Fruit fly (Drosophila melanogaster): Measurements from ENCODE around the gene CG17294.

The CG17294 gene

DNA sequence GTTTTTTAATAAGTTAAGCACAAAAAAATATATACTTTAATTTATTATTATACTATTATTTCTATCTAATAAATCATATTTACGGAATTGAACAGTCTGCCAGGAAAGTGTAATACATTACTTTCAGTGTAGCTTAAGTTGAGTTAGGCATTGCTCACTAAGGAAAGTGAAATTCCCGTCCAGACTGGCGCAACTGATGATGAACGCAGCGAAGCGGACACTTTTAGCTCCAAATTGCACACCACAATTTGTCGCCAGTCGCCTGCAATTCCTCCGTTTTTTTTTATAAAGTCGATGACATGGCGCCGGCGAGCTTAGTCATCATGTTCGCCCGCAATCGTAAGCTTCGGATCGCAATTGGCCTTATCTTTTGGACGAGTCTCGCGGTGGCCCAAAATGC lies 21.9 kb downstream of the CG17294 start, which contains the start of gene CG13386:
Gene CG13386, plus strand, starts transcription at position 301 of the 400 bp plus-strand sequence.
- TF ChIP-seq prd (optimal IDR thresholded peaks at IDR 0.05) (no peak), prd (GFP tag; IDR thresholded peaks at IDR 0.05) (peak; percentile 7; the same call in 1 of the 3 replicates), luna (GFP tag; optimal IDR thresholded peaks at IDR 0.05) (no peak), CG8281 (tag; optimal IDR thresholded peaks at IDR 0.05) (no peak), CG13624 (GFP tag; optimal IDR thresholded peaks at IDR 0.05) (no peak), z (GFP tag; IDR thresholded peaks at IDR 0.05) (no peak), dysf (GFP tag; IDR thresholded peaks at IDR 0.05) (no peak), Ets65A (GFP tag) (peak; percentile 22), CG9215 (GFP tag; IDR thresholded peaks at IDR 0.05) (no peak), wor (GFP tag; IDR thresholded peaks at IDR 0.05) (no peak), CG2120 (GFP tag; optimal IDR thresholded peaks at IDR 0.05) (no peak)

DNA sequence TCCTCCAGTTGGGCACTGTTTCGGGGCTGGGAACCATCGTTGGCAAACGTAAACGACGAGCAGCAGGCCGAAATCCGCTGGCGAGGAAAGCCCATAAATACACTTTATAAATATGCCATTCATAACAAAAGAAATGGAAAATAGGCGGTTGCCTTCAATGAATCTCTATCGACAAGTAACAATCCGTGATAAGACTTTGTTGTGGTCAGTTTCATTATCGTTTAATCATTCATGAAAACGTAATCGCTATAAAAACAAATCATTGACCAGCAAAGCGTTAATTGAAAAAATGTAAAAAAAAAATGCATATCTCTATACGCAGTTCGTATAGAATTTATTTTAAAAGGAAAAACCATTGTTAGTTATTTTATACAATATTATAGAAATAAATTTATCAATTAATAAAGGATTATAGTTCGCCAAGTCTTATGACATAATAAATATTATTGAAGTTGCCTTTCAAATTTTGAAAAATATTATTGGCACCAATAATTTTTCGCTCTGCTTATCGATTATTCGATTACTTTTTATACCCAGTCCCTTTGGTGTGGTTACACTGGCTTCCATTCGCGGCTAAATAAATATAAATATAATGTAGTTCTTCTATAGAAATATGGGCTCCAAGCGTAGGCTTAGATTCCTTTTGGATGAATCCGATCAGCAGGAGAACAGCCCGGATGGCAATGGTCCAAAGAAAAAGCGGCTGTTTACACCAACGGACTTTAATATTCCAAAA lies 23.2 kb downstream of the CG17294 start, which contains the start of gene CG31898:
Gene CG31898, plus strand, starts transcription at position 559 of the 736 bp plus-strand sequence.
- TF ChIP-seq CG11560 (tag; IDR thresholded peaks at IDR 0.05) (peak; percentile 96), pzg (GFP tag; optimal IDR thresholded peaks at IDR 0.05) (peak; percentile 43), chif (GFP tag; optimal IDR thresholded peaks at IDR 0.05) (no peak), CG8765 (GFP tag; IDR thresholded peaks at IDR 0.05) (no peak), crol (GFP tag; IDR thresholded peaks at IDR 0.05) (no peak), MBD-R2 (GFP tag; IDR thresholded peaks at IDR 0.05) (peak; percentile 64), nerfin-2 (GFP tag; IDR thresholded peaks at IDR 0.05; ENCODE audit: partially characterized antibody) (peak; percentile 48; the same call in 1 of the 2 replicates), cato (GFP tag; optimal IDR thresholded peaks at IDR 0.05; ENCODE audit: borderline replicate concordance) (no peak), CG2116 (GFP tag; optimal IDR thresholded peaks at IDR 0.05) (peak; percentile 76), CG14710 (tag; optimal IDR thresholded peaks at IDR 0.05) (peak; percentile 99), CG11247 (GFP tag; IDR thresholded peaks at IDR 0.05) (no peak), Dek (tag; optimal IDR thresholded peaks at IDR 0.05) (no peak), Dll (GFP tag; IDR thresholded peaks at IDR 0.05; ENCODE audit: partially characterized antibody) (peak; percentile 52; the same call in 2 of the 4 replicates), Dp (GFP tag; optimal IDR thresholded peaks at IDR 0.05) (peak; percentile 94), Dbx (GFP tag; IDR thresholded peaks at IDR 0.05) (no peak), E2f2 (GFP tag; IDR thresholded peaks at IDR 0.05) (peak; percentile 94), CG13287 (GFP tag; IDR thresholded peaks at IDR 0.05; ENCODE audit: partially characterized antibody) (peak; percentile 31; the same call in 1 of the 2 replicates), Bdp1 (GFP tag; optimal IDR thresholded peaks at IDR 0.05) (no peak), onecut (GFP tag; IDR thresholded peaks at IDR 0.05) (no peak), stwl (tag; optimal IDR thresholded peaks at IDR 0.05) (peak; percentile 58), CG7963 (GFP tag; IDR thresholded peaks at IDR 0.05; ENCODE audit: partially characterized antibody) (no peak), CG10267 (tag; optimal IDR thresholded peaks at IDR 0.05) (peak; percentile 23), CG16813 (GFP tag; IDR thresholded peaks at IDR 0.05; ENCODE audit: partially characterized antibody) (no peak), ash1 (GFP tag; optimal IDR thresholded peaks at IDR 0.05) (no peak), mld (GFP tag; IDR thresholded peaks at IDR 0.05; ENCODE audit: partially characterized antibody) (no peak), unc-4 (GFP tag; IDR thresholded peaks at IDR 0.05; ENCODE audit: partially characterized antibody) (0 out of 2 replicates have a peak, but pooled peaks have one; percentile 26), repo (GFP tag; optimal IDR thresholded peaks at IDR 0.05) (no peak), CG6254 (GFP tag; optimal IDR thresholded peaks at IDR 0.05) (no peak), trem (tag; optimal IDR thresholded peaks at IDR 0.05) (peak; percentile 21), odd (GFP tag; optimal IDR thresholded peaks at IDR 0.05) (no peak), CG17361 (GFP tag; IDR thresholded peaks at IDR 0.05) (0 out of 3 replicates have a peak, but pooled peaks have one; percentile 10), BtbVII (GFP tag; optimal IDR thresholded peaks at IDR 0.05) (no peak), CG15514 (GFP tag; optimal IDR thresholded peaks at IDR 0.05) (peak; percentile 16), CG14050 (GFP tag; IDR thresholded peaks at IDR 0.05) (no peak), lbe (GFP tag; optimal IDR thresholded peaks at IDR 0.05) (peak; percentile 47), ssp (GFP tag; IDR thresholded peaks at IDR 0.05) (no peak), HLH4C (GFP tag; IDR thresholded peaks at IDR 0.05; ENCODE audit: partially characterized antibody) (peak; percentile 45; the same call in 1 of the 3 replicates)
